Fruit fly (Drosophila melanogaster) whole organism, embryonic: Measurements from ENCODE around the gene CG10948.

Experiments used
- CG15073 ChIP-seq: fragments of 200-800 bp; sonication (Bioruptor generic); optimal IDR thresholded peaks from 2 replicates; lab custom pipeline; 2016; ENCODE audit warnings: missing biosample characterization, missing genetic modification characterization
- CG30403 ChIP-seq: fragments of 200-800 bp; sonication (Bioruptor generic); optimal IDR thresholded peaks from 3 replicates; lab custom pipeline; 2016; ENCODE audit warnings: missing biosample characterization, missing genetic modification characterization
- CG6813 ChIP-seq: fragments of 200-800 bp; sonication (Bioruptor generic); optimal IDR thresholded peaks from 2 replicates; lab custom pipeline; 2017; ENCODE audit warnings: missing biosample characterization, missing genetic modification characterization, mild to moderate bottlenecking, moderate library complexity, missing genetic modification reagents
- HLH54F ChIP-seq: fragments of 200-800 bp; sonication (Bioruptor generic); optimal IDR thresholded peaks from 3 replicates; lab custom pipeline; 2016; ENCODE audit warnings: missing biosample characterization, missing genetic modification characterization
- Hr39 ChIP-seq: fragments of >200 bp; optimal IDR thresholded peaks from 2 replicates; lab custom pipeline; 2017
- Optix ChIP-seq: fragments of 200-800 bp; sonication (Bioruptor generic); IDR thresholded peaks from 3 replicates; pipeline ENCODE4 v1.3.6; 2022; ENCODE audit warnings: missing biosample characterization, missing genetic modification characterization
- Ptx1 ChIP-seq: fragments of 200-800 bp; sonication (Bioruptor generic); IDR thresholded peaks from 2 replicates; pipeline ENCODE4 v1.3.6; 2022; ENCODE audit warnings: missing biosample characterization, missing genetic modification characterization
- Sry-β ChIP-seq: fragments of 200-800 bp; sonication (Bioruptor generic); optimal IDR thresholded peaks from 2 replicates; lab custom pipeline; 2018; ENCODE audit warnings: missing biosample characterization, mild to moderate bottlenecking, missing genetic modification characterization, moderate library complexity
- ci ChIP-seq: fragments of 200-800 bp; sonication (Bioruptor generic); IDR thresholded peaks from 3 replicates; pipeline ENCODE4 v1.3.6; 2022; ENCODE audit warnings: missing biosample characterization, missing genetic modification characterization
- dmrt99B ChIP-seq: fragments of 200-800 bp; sonication (Bioruptor generic); optimal IDR thresholded peaks from 2 replicates; lab custom pipeline; 2018; ENCODE audit warnings: missing biosample characterization, mild to moderate bottlenecking, missing genetic modification characterization, moderate library complexity
- dysf ChIP-seq: fragments of 200-800 bp; sonication (Bioruptor generic); IDR thresholded peaks from 3 replicates; pipeline ENCODE4 v1.3.6; 2022; ENCODE audit warnings: missing biosample characterization, missing genetic modification characterization
- kay ChIP-seq: fragments of 200-800 bp; sonication (Bioruptor generic); optimal IDR thresholded peaks from 2 replicates; lab custom pipeline; 2016; ENCODE audit warnings: missing biosample characterization, missing genetic modification characterization
- zfh2 ChIP-seq: fragments of 200-800 bp; sonication (Bioruptor generic); optimal IDR thresholded peaks from 2 replicates; lab custom pipeline; 2016; ENCODE audit warnings: missing biosample characterization, missing genetic modification characterization

- TF ChIP-seq dmrt99B (no peak), HLH54F (no peak), zfh2 (GFP tag; lab: Kevin White, UChicago) (no peak), Sry-β (no peak), CG15073 (GFP tag; lab: Kevin White, UChicago) (no peak), CG6813 (GFP tag; lab: Kevin White, UChicago) (no peak), CG30403 (GFP tag; lab: Kevin White, UChicago) (no peak), Ptx1 (GFP tag; lab: Robert Waterston, UW) (no peak), Optix (no peak), kay (GFP tag; lab: Kevin White, UChicago) (no peak), ci (GFP tag; lab: Robert Waterston, UW) (peak; percentile 57; the same call in 2 of the 3 replicates), dysf (GFP tag; lab: Robert Waterston, UW) (no peak), Hr39 (lab: Kevin White, UChicago) (no peak)
Observed at dm6 chr3L:12833864-12834525, 15.9 kb downstream of the CG10948 start.
